Worm (Caenorhabditis elegans) whole organism, midembryonic: ENCODE results near the gene ZC239.14.
"Not testable (repeated sequence)": the region's sequence is repeated elsewhere in the genome, so short reads cannot be mapped to it uniquely, and the experiment has no call there.

Source experiments
- klf-2 ChIP-seq: fragments of 200-800 bp; sonication (Bioruptor generic); conservative IDR thresholded peaks from 2 replicates; pipeline ENCODE4 v1.3.6; 2022; ENCODE audit warnings: missing genetic modification reagents, missing genetic modification characterization, missing compliant biosample characterization
- ztf-23 ChIP-seq: fragments of 200-800 bp; sonication (Bioruptor generic); IDR thresholded peaks from 2 replicates; pipeline ENCODE4 v1.3.6; 2022; ENCODE audit warnings: missing genetic modification reagents, missing genetic modification characterization, missing compliant biosample characterization
- ztf-29 ChIP-seq: fragments of 200-800 bp; sonication (Bioruptor generic); IDR thresholded peaks from 2 replicates; pipeline ENCODE4 v1.3.6; 2022; ENCODE audit warnings: missing genetic modification reagents, missing genetic modification characterization, missing compliant biosample characterization

DNA sequence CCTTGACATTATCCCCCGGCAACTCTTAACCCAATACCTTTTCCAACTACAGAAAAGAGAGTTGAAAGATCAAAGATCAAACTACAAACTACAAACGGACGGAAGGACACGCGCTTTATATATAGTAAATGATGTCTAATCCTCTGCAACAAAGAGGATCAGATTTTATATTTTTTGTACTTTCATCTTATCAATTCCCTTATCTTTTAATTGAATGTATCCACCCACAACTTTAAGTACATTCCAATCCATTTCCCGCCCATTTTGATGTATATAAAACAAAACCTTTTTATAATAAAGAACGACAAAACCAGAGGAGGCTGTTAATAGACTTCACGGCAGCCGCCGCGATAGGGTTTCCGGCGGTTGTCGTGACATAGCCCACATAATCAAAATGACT, 44.2 kb downstream of the ZC239.14 start, which contains the start of gene sri-40:
- not testable (repeated sequence) for TF ChIP-seq klf-2 (GFP tag; lab: Robert Waterston, UW); ztf-23; ztf-29
